Fruit fly (Drosophila melanogaster) whole organism, adult: ENCODE results near the gene TwdlS.

Experiments used
- CG11617 ChIP-seq: fragments of 200-800 bp; sonication (Bioruptor generic); optimal IDR thresholded peaks from 2 replicates; lab custom pipeline; 2017; ENCODE audit warnings: mild to moderate bottlenecking, missing biosample characterization, missing genetic modification reagents, missing genetic modification characterization
- CG12768 ChIP-seq: fragments of 200-800 bp; sonication (Bioruptor generic); optimal IDR thresholded peaks from 2 replicates; lab custom pipeline; 2017; ENCODE audit warnings: missing biosample characterization, missing genetic modification characterization, mild to moderate bottlenecking, moderate library complexity, missing genetic modification reagents
- CG14711 ChIP-seq: fragments of 200-800 bp; sonication (Bioruptor generic); optimal IDR thresholded peaks from 2 replicates; lab custom pipeline; 2018; ENCODE audit warnings: missing biosample characterization, mild to moderate bottlenecking, missing genetic modification characterization, moderate library complexity
- CG1620 ChIP-seq: fragments of 200-800 bp; sonication (Bioruptor generic); optimal IDR thresholded peaks from 2 replicates; lab custom pipeline; 2016; ENCODE audit warnings: missing biosample characterization, missing genetic modification characterization
- CG33017 ChIP-seq: fragments of 200-800 bp; sonication (Bioruptor generic); optimal IDR thresholded peaks from 2 replicates; lab custom pipeline; 2018; ENCODE audit warnings: missing biosample characterization, mild to moderate bottlenecking, missing genetic modification characterization, moderate library complexity
- CG5204 ChIP-seq: fragments of 200-800 bp; sonication (Bioruptor generic); optimal IDR thresholded peaks from 2 replicates; lab custom pipeline; 2016; ENCODE audit warnings: missing biosample characterization, missing genetic modification characterization
- CG7045 ChIP-seq: fragments of 200-800 bp; sonication (Bioruptor generic); optimal IDR thresholded peaks from 2 replicates; lab custom pipeline; 2017; ENCODE audit warnings: missing biosample characterization, mild to moderate bottlenecking, missing genetic modification characterization
- CG7101 ChIP-seq: fragments of 200-800 bp; sonication (Bioruptor generic); optimal IDR thresholded peaks from 2 replicates; lab custom pipeline; 2018; ENCODE audit warnings: missing biosample characterization, mild to moderate bottlenecking, missing genetic modification characterization, moderate library complexity
- Clk ChIP-seq: fragments of 200-800 bp; sonication (Bioruptor generic); optimal IDR thresholded peaks from 2 replicates; lab custom pipeline; 2017; ENCODE audit warnings: missing biosample characterization, missing genetic modification characterization
- Crg-1 ChIP-seq: fragments of 200-800 bp; sonication (Bioruptor generic); optimal IDR thresholded peaks from 2 replicates; lab custom pipeline; 2016; ENCODE audit warnings: missing biosample characterization, missing genetic modification characterization
- Hr96 ChIP-seq: fragments of 200-800 bp; sonication (Bioruptor generic); optimal IDR thresholded peaks from 2 replicates; lab custom pipeline; 2016; ENCODE audit warnings: missing biosample characterization, missing genetic modification characterization
- Mnt ChIP-seq: fragments of 200-800 bp; sonication (Bioruptor generic); optimal IDR thresholded peaks from 2 replicates; lab custom pipeline; 2016; ENCODE audit warnings: missing biosample characterization, mild to moderate bottlenecking, missing genetic modification characterization
- bab1 ChIP-seq: fragments of 200-800 bp; sonication (Bioruptor generic); optimal IDR thresholded peaks from 3 replicates; lab custom pipeline; 2019; ENCODE audit warnings: missing biosample characterization, mild to moderate bottlenecking, missing genetic modification characterization, moderate library complexity
- cic ChIP-seq: fragments of 200-800 bp; sonication (Bioruptor generic); optimal IDR thresholded peaks from 2 replicates; lab custom pipeline; 2017; ENCODE audit warnings: missing biosample characterization, mild to moderate bottlenecking, missing genetic modification characterization, moderate library complexity
- cnc ChIP-seq, 2 experiments: fragments of >200 bp; optimal IDR thresholded peaks; 2 replicates each; lab custom pipeline; 2017
- kay ChIP-seq: fragments of 200-800 bp; sonication (Bioruptor generic); peaks from one replicate; lab custom pipeline; 2016; ENCODE audit warnings: missing biosample characterization, missing genetic modification characterization, borderline replicate concordance
- ovo ChIP-seq: fragments of 200-800 bp; sonication (Bioruptor generic); optimal IDR thresholded peaks from 2 replicates; lab custom pipeline; 2016; ENCODE audit warnings: missing biosample characterization, missing genetic modification characterization
- pad ChIP-seq: fragments of 200-800 bp; sonication (Bioruptor generic); optimal IDR thresholded peaks from 3 replicates; lab custom pipeline; 2017; ENCODE audit warnings: missing biosample characterization, missing genetic modification characterization, mild to moderate bottlenecking, moderate library complexity, missing genetic modification reagents
- tj ChIP-seq: fragments of 200-800 bp; sonication (Bioruptor generic); optimal IDR thresholded peaks from 3 replicates; lab custom pipeline; 2017; ENCODE audit warnings: missing biosample characterization, mild to moderate bottlenecking, missing genetic modification characterization, moderate library complexity
- toe ChIP-seq: fragments of 200-800 bp; sonication (Bioruptor generic); optimal IDR thresholded peaks from 2 replicates; lab custom pipeline; 2016; ENCODE audit warnings: missing biosample characterization, missing genetic modification characterization

The TwdlS gene

DNA sequence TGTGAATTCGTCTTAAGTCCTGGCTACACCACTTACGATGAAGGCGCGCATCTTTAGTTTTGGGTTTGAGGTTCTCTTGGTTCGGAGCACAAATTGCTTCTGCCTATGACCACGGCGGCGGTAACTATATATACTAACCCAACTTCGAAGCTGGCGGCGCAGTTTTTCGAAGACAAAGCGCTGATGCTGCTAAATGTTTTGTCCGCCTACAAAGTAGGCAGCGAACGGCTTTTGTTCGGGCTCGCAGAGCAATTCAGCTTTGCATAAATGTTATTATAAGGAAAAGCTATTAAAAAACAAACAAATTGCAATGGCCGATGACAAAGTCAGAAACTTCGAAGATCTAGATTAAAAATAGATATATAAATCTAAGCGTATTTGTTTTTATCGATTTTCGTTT, 10.9 kb upstream of the TwdlS start, which contains the start of gene TwdlL:
TwdlL (minus strand) TSS at position 101 of the 400 bp plus-strand sequence.
- TF ChIP-seq Crg-1 (GFP tag; lab: Kevin White, UChicago) (no peak), CG14711 (tag; lab: Kevin White, UChicago) (no peak), CG11617 (GFP tag; lab: Kevin White, UChicago) (no peak), tj (GFP tag; lab: Kevin White, UChicago) (no peak), kay (GFP tag; lab: Kevin White, UChicago) (no peak), CG12768 (no peak), ovo (GFP tag; lab: Kevin White, UChicago) (no peak), CG7101 (tag; lab: Kevin White, UChicago) (no peak), pad (no peak), bab1 (GFP tag; lab: Kevin White, UChicago) (no peak), CG5204 (no peak), Hr96 (no peak), cnc (optimal IDR thresholded peaks at IDR 0.05; lab: Kevin White, UChicago) (no peak), CG1620 (GFP tag; lab: Kevin White, UChicago) (no peak), CG33017 (tag; lab: Kevin White, UChicago) (no peak), toe (no peak), Clk (GFP tag; lab: Kevin White, UChicago) (no peak), CG7045 (no peak), cic (GFP tag; lab: Kevin White, UChicago) (no peak)

DNA sequence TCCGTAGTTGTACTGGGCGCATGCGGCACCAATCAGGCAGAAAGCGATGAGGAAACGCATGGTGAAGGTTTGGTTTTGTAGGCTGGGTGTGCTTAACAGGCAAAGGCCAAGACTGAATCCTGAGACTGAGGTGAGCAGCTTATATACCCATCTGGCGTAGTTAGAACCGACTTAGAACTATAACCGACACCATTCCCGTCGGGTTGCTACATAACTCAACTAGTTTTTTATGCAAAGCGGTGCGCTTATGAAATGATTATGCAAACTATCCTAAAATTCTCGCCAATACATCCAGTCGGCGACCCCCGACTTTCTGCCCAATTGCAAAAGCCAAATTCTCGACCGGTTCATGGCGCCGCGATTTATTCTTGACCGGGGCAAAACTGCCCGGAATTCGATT, 9.8 kb upstream of the TwdlS start, which contains the start of gene TwdlO:
TwdlO (minus strand) TSS at position 101 of the 400 bp plus-strand sequence.
- TF ChIP-seq bab1 (GFP tag; lab: Kevin White, UChicago) (no peak), Clk (GFP tag; lab: Kevin White, UChicago) (no peak), CG7045 (no peak), CG5204 (no peak), CG12768 (no peak)

DNA sequence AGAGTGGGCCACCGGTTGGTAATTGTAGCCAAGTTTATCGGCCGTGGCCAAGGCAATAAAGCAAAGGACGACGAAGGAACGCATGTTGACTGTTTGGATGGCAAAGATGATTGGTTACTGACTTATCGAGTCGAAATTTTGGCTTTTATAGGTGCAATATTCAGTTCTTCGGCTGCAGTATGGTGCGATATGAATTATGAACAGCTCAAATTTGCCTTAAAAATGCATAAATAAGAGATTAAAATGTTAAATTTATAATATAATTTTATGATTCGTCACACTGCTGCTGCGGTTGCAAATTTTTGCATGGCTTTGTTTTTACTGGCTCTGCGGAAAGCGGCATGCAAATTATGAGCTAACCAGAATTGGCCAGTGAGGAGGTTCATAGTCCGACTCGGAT, 7.9 kb upstream of the TwdlS start, which contains the start of gene TwdlK:
TwdlK (minus strand) TSS at position 101 of the 400 bp plus-strand sequence.
- no peak for TF ChIP-seq bab1 (GFP tag; lab: Kevin White, UChicago)
- no peak for TF ChIP-seq CG7045
- no peak for TF ChIP-seq CG11617 (GFP tag; lab: Kevin White, UChicago)
- TF ChIP-seq Crg-1 (GFP tag; lab: Kevin White, UChicago): no peak
- no peak for TF ChIP-seq Mnt (GFP tag; lab: Kevin White, UChicago)
- no peak for TF ChIP-seq pad
- no peak for TF ChIP-seq cic (GFP tag; lab: Kevin White, UChicago)

DNA sequence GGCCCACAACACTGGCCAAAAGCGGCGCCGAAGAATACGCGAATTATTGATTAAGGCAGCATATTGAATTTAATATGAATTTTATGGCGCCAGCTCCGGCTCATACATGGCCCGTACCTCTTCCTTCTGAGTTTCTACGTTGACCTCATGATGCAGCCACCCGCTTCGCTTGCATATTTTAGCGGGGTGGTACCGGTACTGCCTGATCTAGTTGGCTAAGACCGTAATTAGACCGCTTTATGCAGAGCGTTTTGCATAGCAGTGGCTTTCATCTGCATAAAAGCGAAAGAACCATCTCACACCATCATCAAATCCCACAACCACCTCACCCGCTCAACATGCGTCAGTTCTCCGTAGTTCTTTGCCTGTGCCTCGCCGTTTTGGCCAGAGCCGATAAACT, 6.9 kb upstream of the TwdlS start, which contains the start of gene TwdlJ:
TwdlJ (plus strand) TSS at position 301 of the 400 bp plus-strand sequence.
- TF ChIP-seq cnc (optimal IDR thresholded peaks at IDR 0.05; lab: Kevin White, UChicago): no peak
- TF ChIP-seq tj (GFP tag; lab: Kevin White, UChicago): no peak
- no peak for TF ChIP-seq CG12768
- no peak for TF ChIP-seq Mnt (GFP tag; lab: Kevin White, UChicago)
- TF ChIP-seq CG14711 (tag; lab: Kevin White, UChicago): no peak
- no peak for TF ChIP-seq bab1 (GFP tag; lab: Kevin White, UChicago)
- TF ChIP-seq CG7045: no peak
- no peak for TF ChIP-seq CG11617 (GFP tag; lab: Kevin White, UChicago)
- TF ChIP-seq CG5204: no peak

DNA sequence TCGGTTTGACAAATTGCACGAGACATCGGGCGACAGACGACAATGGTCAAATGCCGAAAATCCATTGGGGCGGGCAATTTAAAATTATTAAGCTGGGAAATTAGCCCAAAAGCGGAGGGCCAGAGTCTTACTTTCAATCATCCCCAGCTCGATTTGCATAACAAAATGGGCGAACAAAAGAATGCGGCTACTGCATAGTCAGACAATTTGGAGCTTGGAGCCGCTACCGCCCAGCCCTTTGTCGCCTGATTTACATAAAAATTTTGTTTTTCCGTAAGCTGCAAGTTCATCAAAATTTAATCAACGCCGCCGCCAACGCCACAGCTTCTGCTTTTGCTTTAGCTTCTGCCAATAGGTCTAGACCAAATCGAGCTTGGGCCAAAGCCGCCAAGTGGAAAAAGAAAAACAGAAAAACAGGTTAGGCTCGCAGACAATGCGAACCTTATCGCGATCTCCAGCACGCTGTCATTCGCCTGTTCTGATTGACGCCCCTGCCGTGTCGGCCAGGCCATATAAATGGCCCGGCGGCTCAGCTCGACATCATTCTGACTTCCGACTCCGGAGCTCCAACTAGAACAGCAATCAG, 5.1 kb upstream of the TwdlS start, which contains the start of gene TwdlN:
TwdlN (plus strand) TSS at position 536 of the 586 bp plus-strand sequence.
- TF ChIP-seq CG33017 (tag; lab: Kevin White, UChicago) (no peak), cnc (optimal IDR thresholded peaks at IDR 0.05; lab: Kevin White, UChicago) (no peak)

DNA sequence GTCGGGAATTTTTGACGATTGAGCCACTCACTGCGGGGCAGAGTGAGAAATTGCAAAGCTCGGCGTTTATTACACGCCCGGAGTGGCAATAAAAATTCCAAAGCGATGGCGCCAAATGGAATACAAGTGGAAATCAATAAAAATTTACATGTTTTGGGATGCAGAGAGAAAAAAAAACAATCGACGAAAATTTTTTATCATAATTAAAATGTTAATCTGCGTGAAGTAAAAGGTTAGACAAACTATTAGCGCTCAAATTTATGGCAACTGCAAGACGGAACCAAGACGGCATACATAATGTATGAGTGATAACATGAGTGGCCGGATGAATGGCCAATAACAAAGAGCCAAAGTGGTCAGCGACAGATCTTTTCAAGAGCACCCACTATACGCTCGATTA, 3.5 kb upstream of the TwdlS start:
- TF ChIP-seq pad: no peak
- TF ChIP-seq Hr96: no peak
- TF ChIP-seq CG11617 (GFP tag; lab: Kevin White, UChicago): no peak
- TF ChIP-seq Crg-1 (GFP tag; lab: Kevin White, UChicago): no peak
- no peak for TF ChIP-seq ovo (GFP tag; lab: Kevin White, UChicago)
- no peak for TF ChIP-seq kay (GFP tag; lab: Kevin White, UChicago)
- no peak for TF ChIP-seq CG33017 (tag; lab: Kevin White, UChicago)
- no peak for TF ChIP-seq CG7045
- no peak for TF ChIP-seq bab1 (GFP tag; lab: Kevin White, UChicago)
- no peak for TF ChIP-seq Mnt (GFP tag; lab: Kevin White, UChicago)
- no peak for TF ChIP-seq CG5204
- no peak for TF ChIP-seq CG12768
- TF ChIP-seq CG14711 (tag; lab: Kevin White, UChicago): no peak
- no peak for TF ChIP-seq cic (GFP tag; lab: Kevin White, UChicago)
- TF ChIP-seq CG1620 (GFP tag; lab: Kevin White, UChicago): no peak
- TF ChIP-seq toe: no peak
- TF ChIP-seq tj (GFP tag; lab: Kevin White, UChicago): no peak
- TF ChIP-seq CG7101 (tag; lab: Kevin White, UChicago): no peak
- TF ChIP-seq Clk (GFP tag; lab: Kevin White, UChicago): no peak
- TF ChIP-seq cnc (optimal IDR thresholded peaks at IDR 0.05; lab: Kevin White, UChicago): no peak

DNA sequence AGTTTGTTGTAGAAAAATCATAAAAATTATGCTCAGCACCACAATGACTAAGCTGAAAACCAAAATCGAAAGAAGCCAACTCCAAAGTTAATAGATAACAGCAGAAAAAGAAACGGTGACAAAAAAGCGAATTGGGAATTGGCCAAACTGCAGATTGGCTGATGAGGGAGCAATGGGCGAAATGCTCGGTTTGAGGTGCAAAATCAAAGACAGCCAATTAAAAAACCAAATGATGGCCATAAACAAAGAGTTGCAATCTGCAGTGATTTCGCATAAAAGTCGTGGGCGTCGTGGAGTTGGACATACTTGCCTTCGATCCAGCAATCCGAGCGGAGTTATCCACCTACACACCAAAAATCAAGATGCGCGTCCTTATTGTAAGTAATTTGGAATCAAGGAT, 3.1 kb upstream of the TwdlS start, which contains the start of gene TwdlH:
TwdlH (plus strand) TSS at position 301 of the 400 bp plus-strand sequence.
- TF ChIP-seq pad (no peak), CG1620 (GFP tag; lab: Kevin White, UChicago) (no peak), Clk (GFP tag; lab: Kevin White, UChicago) (no peak), CG7045 (no peak), Hr96 (no peak), tj (GFP tag; lab: Kevin White, UChicago) (no peak), CG7101 (tag; lab: Kevin White, UChicago) (no peak), Mnt (GFP tag; lab: Kevin White, UChicago) (no peak), CG33017 (tag; lab: Kevin White, UChicago) (no peak), toe (no peak), Crg-1 (GFP tag; lab: Kevin White, UChicago) (no peak), cic (GFP tag; lab: Kevin White, UChicago) (no peak), kay (GFP tag; lab: Kevin White, UChicago) (no peak), CG12768 (no peak), bab1 (GFP tag; lab: Kevin White, UChicago) (no peak), cnc (optimal IDR thresholded peaks at IDR 0.05; lab: Kevin White, UChicago) (no peak), ovo (GFP tag; lab: Kevin White, UChicago) (no peak), CG5204 (no peak)
